Fruit fly (Drosophila melanogaster) whole organism, embryonic: ENCODE results near the gene Vha16-5.

Source experiments
- Aef1 ChIP-seq: fragments of 200-800 bp; sonication (Bioruptor generic); IDR thresholded peaks from 3 replicates; pipeline ENCODE4 v1.3.6; 2022; ENCODE audit warnings: missing biosample characterization, missing genetic modification characterization
- Bgb ChIP-seq: fragments of 200-800 bp; sonication (Bioruptor generic); IDR thresholded peaks from 2 replicates; pipeline ENCODE4 v1.3.6; 2022; ENCODE audit warnings: missing biosample characterization, missing genetic modification characterization; ENCODE audit not compliant: partially characterized antibody
- CG11695 ChIP-seq: fragments of 200-800 bp; sonication (Bioruptor generic); IDR thresholded peaks from 3 replicates; pipeline ENCODE4 v1.3.6; 2022; ENCODE audit warnings: missing biosample characterization, missing genetic modification characterization
- CG15073 ChIP-seq: fragments of 200-800 bp; sonication (Bioruptor generic); optimal IDR thresholded peaks from 2 replicates; lab custom pipeline; 2016; ENCODE audit warnings: missing biosample characterization, missing genetic modification characterization
- CG15269 ChIP-seq: fragments of 200-800 bp; sonication (Bioruptor generic); optimal IDR thresholded peaks from 2 replicates; lab custom pipeline; 2018; ENCODE audit warnings: missing biosample characterization, mild to moderate bottlenecking, missing genetic modification characterization, moderate library complexity
- CG16779 ChIP-seq: fragments of 200-800 bp; sonication (Bioruptor generic); IDR thresholded peaks from 2 replicates; pipeline ENCODE4 v1.3.6; 2022; ENCODE audit warnings: missing biosample characterization, missing genetic modification characterization
- CG16863 ChIP-seq: fragments of 200-800 bp; sonication (Bioruptor generic); optimal IDR thresholded peaks from 3 replicates; lab custom pipeline; 2016; ENCODE audit warnings: missing biosample characterization, missing genetic modification characterization
- CG18476 ChIP-seq: fragments of 200-800 bp; sonication (Bioruptor generic); optimal IDR thresholded peaks from 2 replicates; lab custom pipeline; 2016; ENCODE audit warnings: missing biosample characterization, mild to moderate bottlenecking, missing genetic modification characterization
- CG3838 ChIP-seq: fragments of 200-800 bp; sonication (Bioruptor generic); optimal IDR thresholded peaks from 3 replicates; lab custom pipeline; 2016; ENCODE audit warnings: missing biosample characterization, missing genetic modification characterization
- CG6791 ChIP-seq: fragments of 200-800 bp; sonication (Bioruptor generic); IDR thresholded peaks from 3 replicates; pipeline ENCODE4 v1.3.6; 2022; ENCODE audit warnings: missing biosample characterization, missing genetic modification characterization; ENCODE audit not compliant: partially characterized antibody
- CG7928 ChIP-seq: fragments of 200-800 bp; sonication (Bioruptor generic); optimal IDR thresholded peaks from 2 replicates; lab custom pipeline; 2017; ENCODE audit warnings: missing biosample characterization, mild to moderate bottlenecking, missing genetic modification characterization
- CG9797 ChIP-seq: fragments of 200-800 bp; sonication (Bioruptor generic); optimal IDR thresholded peaks from 3 replicates; lab custom pipeline; 2018; ENCODE audit warnings: missing biosample characterization, mild to moderate bottlenecking, missing genetic modification characterization
- CG9876 ChIP-seq: fragments of 200-800 bp; sonication (Bioruptor generic); optimal IDR thresholded peaks from 2 replicates; lab custom pipeline; 2016; ENCODE audit warnings: missing biosample characterization, missing genetic modification characterization
- CTCF ChIP-seq: fragments of 200-800 bp; sonication (Bioruptor generic); optimal IDR thresholded peaks from 2 replicates; lab custom pipeline; 2017; ENCODE audit warnings: missing biosample characterization, mild to moderate bottlenecking, missing genetic modification characterization, moderate library complexity
- CkIIα-i1 ChIP-seq: fragments of 200-800 bp; sonication (Bioruptor generic); IDR thresholded peaks from 2 replicates; pipeline ENCODE4 v1.3.6; 2022; ENCODE audit warnings: missing biosample characterization, missing genetic modification characterization
- Dfd ChIP-seq, 2 experiments: fragments of >200 bp; optimal IDR thresholded peaks; 2 replicates each; lab custom pipeline; 2017; ENCODE audit warnings: missing biosample characterization in 2 of 2, missing genetic modification characterization in 2 of 2
- HLH54F ChIP-seq: fragments of 200-800 bp; sonication (Bioruptor generic); optimal IDR thresholded peaks from 3 replicates; lab custom pipeline; 2016; ENCODE audit warnings: missing biosample characterization, missing genetic modification characterization
- Jarid2 ChIP-seq: fragments of 200-800 bp; sonication (Bioruptor generic); optimal IDR thresholded peaks from 3 replicates; lab custom pipeline; 2017; ENCODE audit warnings: mild to moderate bottlenecking, missing biosample characterization, missing genetic modification reagents, missing genetic modification characterization
- Mes4 ChIP-seq: fragments of 200-800 bp; sonication (Bioruptor generic); optimal IDR thresholded peaks from 2 replicates; lab custom pipeline; 2016; ENCODE audit warnings: missing biosample characterization, missing genetic modification characterization
- Oaz ChIP-seq: fragments of 200-800 bp; sonication (Bioruptor generic); IDR thresholded peaks from 2 replicates; pipeline ENCODE4 v1.3.6; 2022; ENCODE audit warnings: missing biosample characterization, missing genetic modification characterization
- Ptx1 ChIP-seq: fragments of 200-800 bp; sonication (Bioruptor generic); IDR thresholded peaks from 2 replicates; pipeline ENCODE4 v1.3.6; 2022; ENCODE audit warnings: missing biosample characterization, missing genetic modification characterization
- Spps ChIP-seq: fragments of 200-800 bp; sonication (Bioruptor generic); optimal IDR thresholded peaks from 2 replicates; lab custom pipeline; 2018; ENCODE audit warnings: missing biosample characterization, mild to moderate bottlenecking, missing genetic modification characterization
- Xrp1 ChIP-seq: fragments of 200-800 bp; sonication (Bioruptor generic); IDR thresholded peaks from 2 replicates; pipeline ENCODE4 v1.3.6; 2022; ENCODE audit warnings: missing biosample characterization, missing genetic modification characterization
- ato ChIP-seq: fragments of 200-800 bp; sonication (Bioruptor generic); IDR thresholded peaks from 2 replicates; pipeline ENCODE4 v1.3.6; 2022; ENCODE audit warnings: missing biosample characterization, missing genetic modification characterization; ENCODE audit not compliant: partially characterized antibody
- bab2 ChIP-seq: fragments of 200-800 bp; sonication (Bioruptor generic); optimal IDR thresholded peaks from 2 replicates; lab custom pipeline; 2016; ENCODE audit warnings: missing biosample characterization, missing genetic modification characterization
- bigmax ChIP-seq: fragments of 200-800 bp; sonication (Bioruptor generic); optimal IDR thresholded peaks from 2 replicates; lab custom pipeline; 2018; ENCODE audit warnings: missing biosample characterization, mild to moderate bottlenecking, missing genetic modification characterization
- br ChIP-seq: fragments of >200 bp; optimal IDR thresholded peaks from 2 replicates; lab custom pipeline; 2017
- caup ChIP-seq: fragments of 200-800 bp; sonication (Bioruptor generic); optimal IDR thresholded peaks from 3 replicates; lab custom pipeline; 2017; ENCODE audit warnings: missing biosample characterization, mild to moderate bottlenecking, missing genetic modification characterization, moderate library complexity; ENCODE audit not compliant: severe bottlenecking
- crc ChIP-seq: fragments of 200-800 bp; sonication (Bioruptor generic); optimal IDR thresholded peaks from 2 replicates; lab custom pipeline; 2016; ENCODE audit warnings: missing biosample characterization, missing genetic modification characterization
- danr ChIP-seq: fragments of 200-800 bp; sonication (Bioruptor generic); IDR thresholded peaks from 2 replicates; pipeline ENCODE4 v1.3.6; 2022; ENCODE audit warnings: missing biosample characterization, missing genetic modification characterization
- ems ChIP-seq: fragments of 200-800 bp; sonication (Bioruptor generic); optimal IDR thresholded peaks from 3 replicates; lab custom pipeline; 2016; ENCODE audit warnings: missing biosample characterization, missing genetic modification characterization
- en ChIP-seq: fragments of 200-800 bp; sonication (Bioruptor generic); optimal IDR thresholded peaks from 2 replicates; lab custom pipeline; 2016; ENCODE audit warnings: missing biosample characterization, missing genetic modification characterization
- esg ChIP-seq: fragments of 200-800 bp; sonication (Bioruptor generic); conservative IDR thresholded peaks from 2 replicates; pipeline ENCODE4 v1.3.6; 2022; ENCODE audit warnings: missing biosample characterization, missing genetic modification characterization
- fd102C ChIP-seq: fragments of 200-800 bp; sonication (Bioruptor generic); optimal IDR thresholded peaks from 2 replicates; lab custom pipeline; 2018; ENCODE audit warnings: missing biosample characterization, mild to moderate bottlenecking, missing genetic modification characterization, moderate library complexity
- fru ChIP-seq: fragments of >200 bp; optimal IDR thresholded peaks from 2 replicates; lab custom pipeline; 2017
- grn ChIP-seq: fragments of 200-800 bp; sonication (Bioruptor generic); optimal IDR thresholded peaks from 3 replicates; lab custom pipeline; 2017; ENCODE audit warnings: missing biosample characterization, missing genetic modification characterization
- kni ChIP-seq: fragments of 200-800 bp; sonication (Bioruptor generic); optimal IDR thresholded peaks from 3 replicates; lab custom pipeline; 2017; ENCODE audit warnings: mild to moderate bottlenecking, missing biosample characterization, missing genetic modification reagents, missing genetic modification characterization
- lbe ChIP-seq: fragments of 200-800 bp; sonication (Bioruptor generic); optimal IDR thresholded peaks from 2 replicates; lab custom pipeline; 2016; ENCODE audit warnings: missing biosample characterization, mild to moderate bottlenecking, missing genetic modification characterization
- luna ChIP-seq: fragments of 200-800 bp; sonication (Bioruptor generic); optimal IDR thresholded peaks from 2 replicates; lab custom pipeline; 2016; ENCODE audit warnings: missing biosample characterization, missing genetic modification characterization
- nmo ChIP-seq: fragments of 200-800 bp; sonication (Bioruptor generic); optimal IDR thresholded peaks from 2 replicates; lab custom pipeline; 2018; ENCODE audit warnings: missing biosample characterization, mild to moderate bottlenecking, missing genetic modification characterization, moderate library complexity
- onecut ChIP-seq: fragments of 200-800 bp; sonication (Bioruptor generic); IDR thresholded peaks from 2 replicates; pipeline ENCODE4 v1.3.6; 2022; ENCODE audit warnings: missing biosample characterization, missing genetic modification characterization
- otp ChIP-seq: fragments of 200-800 bp; sonication (Bioruptor generic); IDR thresholded peaks from 3 replicates; pipeline ENCODE4, ENCODE4 v1.3.6; 2022; ENCODE audit warnings: missing biosample characterization, missing genetic modification characterization
- pb ChIP-seq: fragments of 200-800 bp; sonication (Bioruptor generic); optimal IDR thresholded peaks from 3 replicates; lab custom pipeline; 2016; ENCODE audit warnings: missing biosample characterization, missing genetic modification characterization
- peb ChIP-seq: fragments of 200-800 bp; sonication (Bioruptor generic); IDR thresholded peaks from 2 replicates; pipeline ENCODE4 v1.3.6; 2022; ENCODE audit warnings: missing biosample characterization, missing genetic modification characterization
- scrt ChIP-seq: fragments of 200-800 bp; sonication (Bioruptor generic); optimal IDR thresholded peaks from 2 replicates; lab custom pipeline; 2018; ENCODE audit warnings: missing biosample characterization, mild to moderate bottlenecking, missing genetic modification characterization, moderate library complexity
- sens ChIP-seq: fragments of 200-800 bp; sonication (Bioruptor generic); peaks from one replicate; lab custom pipeline; 2016; ENCODE audit warnings: missing biosample characterization, missing genetic modification characterization
- sisA ChIP-seq: fragments of 200-800 bp; sonication (Bioruptor generic); IDR thresholded peaks from 2 replicates; pipeline ENCODE4 v1.3.6; 2022; ENCODE audit warnings: missing biosample characterization, missing genetic modification characterization
- tna ChIP-seq: fragments of 200-800 bp; sonication (Bioruptor generic); IDR thresholded peaks from 2 replicates; pipeline ENCODE4 v1.3.6; 2022; ENCODE audit warnings: missing biosample characterization, missing genetic modification characterization; ENCODE audit not compliant: partially characterized antibody
- trh ChIP-seq: fragments of 200-800 bp; sonication (Bioruptor generic); optimal IDR thresholded peaks from 2 replicates; lab custom pipeline; 2016; ENCODE audit warnings: missing biosample characterization, missing genetic modification characterization
- vnd ChIP-seq: fragments of 200-800 bp; sonication (Bioruptor generic); IDR thresholded peaks from 3 replicates; pipeline ENCODE4 v1.3.6; 2022; ENCODE audit warnings: missing biosample characterization, missing genetic modification characterization; ENCODE audit not compliant: partially characterized antibody
- vvl ChIP-seq: fragments of 200-800 bp; sonication (Bioruptor generic); IDR thresholded peaks from 2 replicates; pipeline ENCODE4 v1.3.6; 2022; ENCODE audit warnings: missing biosample characterization, missing genetic modification characterization
- wor ChIP-seq: fragments of 200-800 bp; sonication (Bioruptor generic); IDR thresholded peaks from 2 replicates; pipeline ENCODE4 v1.3.6; 2022; ENCODE audit warnings: missing biosample characterization, missing genetic modification characterization
- yki ChIP-seq: fragments of >200 bp; optimal IDR thresholded peaks from 3 replicates; lab custom pipeline; 2018

The Vha16-5 gene

dm6 chr2L:10703281-10703680 is 33.6 kb downstream of the Vha16-5 start, which contains the start of gene CG6415 (continued):
- TF ChIP-seq Ptx1: peak; percentile 71
- TF ChIP-seq Spps (tag; lab: Kevin White, UChicago): peak; percentile 32
- TF ChIP-seq trh (GFP tag; lab: Kevin White, UChicago): no peak
- peak; percentile 76; the same call in 2 of the 3 replicates for TF ChIP-seq otp
- TF ChIP-seq wor (GFP tag; lab: Robert Waterston, UW): 0 out of 2 replicates have a peak, but pooled peaks have one; percentile 30
- TF ChIP-seq CG18476 (GFP tag; lab: Kevin White, UChicago): peak; percentile 48
- no peak for TF ChIP-seq kni (GFP tag; lab: Kevin White, UChicago)
- TF ChIP-seq scrt (GFP tag; lab: Kevin White, UChicago): peak; percentile 68
- TF ChIP-seq br: no peak
- no peak for TF ChIP-seq fd102C
- no peak for TF ChIP-seq vnd (GFP tag; lab: Robert Waterston, UW)
- TF ChIP-seq onecut (GFP tag; lab: Robert Waterston, UW): peak; percentile 45; the same call in 1 of the 2 replicates
- TF ChIP-seq Xrp1: peak; percentile 86
- no peak for TF ChIP-seq yki
- peak; percentile 52 for TF ChIP-seq crc (GFP tag; lab: Kevin White, UChicago)
- TF ChIP-seq vvl: peak; percentile 86
- TF ChIP-seq Jarid2 (GFP tag; lab: Kevin White, UChicago): peak; percentile 23
- TF ChIP-seq CG16863: peak; percentile 67
- TF ChIP-seq HLH54F (GFP tag; lab: Kevin White, UChicago): peak; percentile 36
- TF ChIP-seq CG9876 (GFP tag; lab: Kevin White, UChicago): peak; percentile 57
- TF ChIP-seq CG6791 (GFP tag; lab: Robert Waterston, UW): no peak
- TF ChIP-seq CG3838 (GFP tag; lab: Kevin White, UChicago): no peak
- TF ChIP-seq tna: no peak
- TF ChIP-seq Mes4 (GFP tag; lab: Kevin White, UChicago): peak; percentile 54
- no peak for TF ChIP-seq Bgb (GFP tag; lab: Robert Waterston, UW)
- no peak for TF ChIP-seq Dfd (GFP tag; optimal IDR thresholded peaks at IDR 0.05; lab: Kevin White, UChicago)
- peak; percentile 94 for TF ChIP-seq sens
- peak; percentile 47 for TF ChIP-seq lbe (GFP tag; lab: Kevin White, UChicago)
- TF ChIP-seq CG15073 (GFP tag; lab: Kevin White, UChicago): no peak
- TF ChIP-seq bigmax (GFP tag; lab: Kevin White, UChicago): no peak
- no peak for TF ChIP-seq fru (lab: Kevin White, UChicago)
- TF ChIP-seq esg (GFP tag; lab: Robert Waterston, UW): peak; percentile 46; the same call in 1 of the 2 replicates
- peak; percentile 81 for TF ChIP-seq nmo (GFP tag; lab: Kevin White, UChicago)
- peak; percentile 6 for TF ChIP-seq pb (GFP tag; lab: Kevin White, UChicago)
- TF ChIP-seq ato: no peak
- no peak for TF ChIP-seq CTCF (GFP tag; lab: Kevin White, UChicago)
- peak; percentile 68 for TF ChIP-seq Aef1 (GFP tag; lab: Robert Waterston, UW)
- TF ChIP-seq CkIIα-i1 (GFP tag; lab: Robert Waterston, UW): no peak
- 0 out of 2 replicates have a peak, but pooled peaks have one; percentile 21 for TF ChIP-seq peb (GFP tag; lab: Robert Waterston, UW)
- TF ChIP-seq CG11695 (GFP tag; lab: Robert Waterston, UW): peak; percentile 81; the same call in 2 of the 3 replicates
- TF ChIP-seq caup: peak; percentile 57
- peak; percentile 73 for TF ChIP-seq bab2 (GFP tag; lab: Kevin White, UChicago)
- peak; percentile 19 for TF ChIP-seq grn
- TF ChIP-seq CG16779: 0 out of 2 replicates have a peak, but pooled peaks have one; percentile 39
- peak; percentile 51; the same call in 1 of the 2 replicates for TF ChIP-seq danr
- peak; percentile 75 for TF ChIP-seq CG15269 (tag; lab: Kevin White, UChicago)
- 0 out of 2 replicates have a peak, but pooled peaks have one; percentile 37 for TF ChIP-seq Oaz (GFP tag; lab: Robert Waterston, UW)
- TF ChIP-seq luna (GFP tag; lab: Kevin White, UChicago): no peak
- peak; percentile 48 for TF ChIP-seq sisA
- TF ChIP-seq ems (GFP tag; lab: Kevin White, UChicago): peak; percentile 68
- no peak for TF ChIP-seq CG9797 (GFP tag; lab: Kevin White, UChicago)
- no peak for TF ChIP-seq CG7928 (GFP tag; lab: Kevin White, UChicago)
- peak; percentile 37 for TF ChIP-seq en (GFP tag; lab: Kevin White, UChicago)
